Worm (Caenorhabditis elegans) whole organism, young adult: ENCODE data around the gene H43I07.4.

Experiments used
- B0019.2 ChIP-seq: fragments of 200-800 bp; sonication (Bioruptor generic); conservative IDR thresholded peaks from 2 replicates; pipeline ENCODE4 v1.3.6; 2022; ENCODE audit warnings: missing genetic modification reagents, missing genetic modification characterization, missing compliant biosample characterization
- B0035.1 ChIP-seq: sonication (generic microtip); optimal IDR thresholded peaks from 2 replicates; lab custom pipeline; 2016; ENCODE audit warnings: missing genetic modification characterization, mild to moderate bottlenecking, missing compliant biosample characterization, missing genotype, missing genetic modification reagents
- B0336.3 ChIP-seq: fragments of 200-800 bp; sonication (Bioruptor generic); IDR thresholded peaks from 2 replicates; pipeline ENCODE4 v1.3.6; 2022; ENCODE audit warnings: missing genetic modification characterization, missing compliant biosample characterization
- C06A6.2 ChIP-seq: fragments of 200-800 bp; sonication (Bioruptor generic); conservative IDR thresholded peaks from 2 replicates; pipeline ENCODE4 v1.3.6; 2022; ENCODE audit warnings: missing genetic modification characterization, missing compliant biosample characterization
- C17E4.6 ChIP-seq: fragments of 200-800 bp; sonication (Bioruptor generic); IDR thresholded peaks from 2 replicates; pipeline ENCODE4 v1.3.6; 2022; ENCODE audit warnings: missing genetic modification reagents, missing genetic modification characterization, missing compliant biosample characterization
- F23B12.7 ChIP-seq: sonication (generic microtip); optimal IDR thresholded peaks from 2 replicates; lab custom pipeline; 2017; ENCODE audit warnings: missing genetic modification characterization, mild to moderate bottlenecking, missing compliant biosample characterization, antibody characterized with exemption, moderate library complexity; ENCODE audit not compliant: insufficient read depth
- F49E8.2 ChIP-seq: sonication (generic microtip); optimal IDR thresholded peaks from 3 replicates; lab custom pipeline; 2017; ENCODE audit warnings: missing genetic modification characterization, mild to moderate bottlenecking, missing compliant biosample characterization, antibody characterized with exemption, moderate library complexity; ENCODE audit not compliant: insufficient read depth
- F57C9.4 ChIP-seq: sonication (generic microtip); optimal IDR thresholded peaks from 2 replicates; lab custom pipeline; 2017; ENCODE audit warnings: mild to moderate bottlenecking, missing genetic modification characterization, missing compliant biosample characterization
- T07F8.4 ChIP-seq: sonication (generic microtip); optimal IDR thresholded peaks from 2 replicates; lab custom pipeline; 2016; ENCODE audit warnings: mild to moderate bottlenecking, missing genetic modification characterization, moderate library complexity, missing compliant biosample characterization
- Y53F4B.3 ChIP-seq: fragments of 200-800 bp; sonication (Bioruptor generic); IDR thresholded peaks from 2 replicates; pipeline ENCODE4 v1.3.6; 2022; ENCODE audit warnings: missing genetic modification reagents, missing genetic modification characterization, missing compliant biosample characterization
- Y53G8AR.9 ChIP-seq: fragments of 200-800 bp; sonication (Bioruptor generic); conservative IDR thresholded peaks from 2 replicates; pipeline ENCODE4 v1.3.6; 2022; ENCODE audit warnings: missing genetic modification reagents, missing genetic modification characterization, missing compliant biosample characterization
- Y95B8A.8 ChIP-seq: fragments of 200-800 bp; sonication (Bioruptor generic); IDR thresholded peaks from 2 replicates; pipeline ENCODE4 v1.3.6; 2022; ENCODE audit warnings: missing genetic modification reagents, missing genetic modification characterization, missing compliant biosample characterization
- atf-7 ChIP-seq: sonication (generic microtip); optimal IDR thresholded peaks from 2 replicates; lab custom pipeline; 2017; ENCODE audit warnings: mild to moderate bottlenecking, missing genetic modification characterization, missing compliant biosample characterization
- attf-3 ChIP-seq: fragments of 200-800 bp; sonication (Bioruptor generic); conservative IDR thresholded peaks from 2 replicates; pipeline ENCODE4 v1.3.6; 2022; ENCODE audit warnings: missing genetic modification reagents, missing genetic modification characterization, missing compliant biosample characterization
- attf-5 ChIP-seq: fragments of 200-800 bp; sonication (Bioruptor generic); optimal IDR thresholded peaks from 2 replicates; lab custom pipeline; 2018; ENCODE audit warnings: mild to moderate bottlenecking, missing genetic modification characterization, missing compliant biosample characterization
- bed-1 ChIP-seq: fragments of 200-800 bp; sonication (Bioruptor generic); IDR thresholded peaks from 2 replicates; pipeline ENCODE4 v1.3.6; 2022; ENCODE audit warnings: missing genetic modification reagents, missing genetic modification characterization, missing compliant biosample characterization
- cebp-2 ChIP-seq: fragments of 200-800 bp; sonication (Bioruptor generic); IDR thresholded peaks from 2 replicates; pipeline ENCODE4 v1.3.6; 2022; ENCODE audit warnings: missing genetic modification characterization, missing compliant biosample characterization
- ceh-27 ChIP-seq: fragments of 200-800 bp; sonication (Bioruptor generic); optimal IDR thresholded peaks from 2 replicates; lab custom pipeline; 2018; ENCODE audit warnings: mild to moderate bottlenecking, missing genetic modification characterization, moderate library complexity, missing compliant biosample characterization
- ceh-91 ChIP-seq: fragments of 200-800 bp; sonication (Bioruptor generic); IDR thresholded peaks from 2 replicates; pipeline ENCODE4 v1.3.6; 2022; ENCODE audit warnings: missing genetic modification reagents, missing genetic modification characterization, missing compliant biosample characterization
- chd-7 ChIP-seq: sonication (generic microtip); optimal IDR thresholded peaks from 2 replicates; lab custom pipeline; 2016; ENCODE audit warnings: mild to moderate bottlenecking, missing genetic modification characterization, moderate library complexity, missing compliant biosample characterization
- dox-1 ChIP-seq: fragments of 200-800 bp; sonication (Bioruptor generic); IDR thresholded peaks from 2 replicates; pipeline ENCODE4 v1.3.6; 2022; ENCODE audit warnings: missing genetic modification reagents, missing genetic modification characterization, missing compliant biosample characterization
- dpff-1 ChIP-seq: sonication (generic microtip); optimal IDR thresholded peaks from 2 replicates; lab custom pipeline; 2017; ENCODE audit warnings: mild to moderate bottlenecking, missing genetic modification characterization, missing compliant biosample characterization
- efl-1 ChIP-seq: fragments of 150-350 bp; optimal IDR thresholded peaks from 2 replicates; lab custom pipeline; 2014; ENCODE audit warnings: missing biosample characterization, missing genetic modification reagents, missing genetic modification characterization
- egl-18 ChIP-seq: fragments of 200-800 bp; sonication (Bioruptor generic); IDR thresholded peaks from 2 replicates; pipeline ENCODE4 v1.3.6; 2022; ENCODE audit warnings: missing genetic modification reagents, missing genetic modification characterization, missing compliant biosample characterization
- egl-44 ChIP-seq: fragments of 200-800 bp; sonication (Bioruptor generic); IDR thresholded peaks from 2 replicates; pipeline ENCODE4 v1.3.6; 2022; ENCODE audit warnings: missing genetic modification reagents, missing genetic modification characterization, missing compliant biosample characterization
- ets-4 ChIP-seq: fragments of 200-800 bp; sonication (Bioruptor generic); optimal IDR thresholded peaks from 2 replicates; lab custom pipeline; 2018; ENCODE audit warnings: mild to moderate bottlenecking, missing genetic modification characterization, missing compliant biosample characterization
- hmg-1.2 ChIP-seq: fragments of 200-800 bp; sonication (Bioruptor generic); IDR thresholded peaks from 2 replicates; pipeline ENCODE4 v1.3.6; 2022; ENCODE audit warnings: missing genetic modification reagents, missing genetic modification characterization, missing compliant biosample characterization
- lin-40 ChIP-seq: sonication (generic microtip); optimal IDR thresholded peaks from 2 replicates; lab custom pipeline; 2016; ENCODE audit warnings: missing genetic modification characterization, mild to moderate bottlenecking, missing compliant biosample characterization, missing genotype, missing genetic modification reagents
- lir-1 ChIP-seq: fragments of 200-800 bp; sonication (Bioruptor generic); conservative IDR thresholded peaks from 2 replicates; pipeline ENCODE4 v1.3.6; 2022; ENCODE audit warnings: missing genetic modification reagents, missing genetic modification characterization, missing compliant biosample characterization
- lsy-27 ChIP-seq: sonication (generic microtip); optimal IDR thresholded peaks from 2 replicates; lab custom pipeline; 2017; ENCODE audit warnings: missing genetic modification characterization, mild to moderate bottlenecking, missing compliant biosample characterization, antibody characterized with exemption, missing genotype, borderline replicate concordance; ENCODE audit not compliant: insufficient read depth
- madf-3 ChIP-seq: fragments of 200-800 bp; sonication (Bioruptor generic); IDR thresholded peaks from 2 replicates; pipeline ENCODE4 v1.3.6; 2022; ENCODE audit warnings: missing genetic modification reagents, missing genetic modification characterization, missing compliant biosample characterization
- madf-8 ChIP-seq: fragments of 200-800 bp; sonication (Bioruptor generic); conservative IDR thresholded peaks from 2 replicates; pipeline ENCODE4 v1.3.6; 2022; ENCODE audit warnings: missing genetic modification reagents, missing genetic modification characterization, missing compliant biosample characterization
- mxl-1 ChIP-seq: sonication (generic microtip); optimal IDR thresholded peaks from 2 replicates; lab custom pipeline; 2016; ENCODE audit warnings: missing genetic modification characterization, missing compliant biosample characterization
- nhr-179 ChIP-seq: sonication (generic microtip); optimal IDR thresholded peaks from 2 replicates; lab custom pipeline; 2016; ENCODE audit warnings: mild to moderate bottlenecking, missing genetic modification characterization, missing compliant biosample characterization
- rec-8 ChIP-seq, 2 experiments: sonication (generic microtip); optimal IDR thresholded peaks; 2 replicates each; lab custom pipeline; 2016; ENCODE audit warnings: mild to moderate bottlenecking in 2 of 2, missing genetic modification characterization in 2 of 2, missing genetic modification reagents in 2 of 2, missing genotype in 2 of 2, missing biosample characterization in 1 of 2, missing compliant biosample characterization in 1 of 2, moderate library complexity in 1 of 2
- rpc-1 ChIP-seq, 2 experiments: fragments of 150-350 bp in 1 of 2; sonication (generic microtip) in 1 of 2; optimal IDR thresholded peaks; 2 replicates each; lab custom pipeline; 2014 to 2018; ENCODE audit warnings: missing biosample characterization in 1 of 2, missing genetic modification characterization in 1 of 2, missing genetic modification reagents in 1 of 2, missing genotype in 1 of 2
- snpc-1.1 ChIP-seq: sonication (generic microtip); optimal IDR thresholded peaks from 2 replicates; lab custom pipeline; 2017; ENCODE audit warnings: missing genetic modification characterization, mild to moderate bottlenecking, missing compliant biosample characterization, antibody characterized with exemption, moderate library complexity, missing genotype, missing genetic modification reagents; ENCODE audit not compliant: insufficient read depth
- snpc-1.3 ChIP-seq: sonication (generic microtip); optimal IDR thresholded peaks from 2 replicates; lab custom pipeline; 2017; ENCODE audit warnings: missing genetic modification characterization, mild to moderate bottlenecking, missing compliant biosample characterization, antibody characterized with exemption, moderate library complexity, missing genotype, missing genetic modification reagents; ENCODE audit not compliant: insufficient read depth
- snpc-4 ChIP-seq, 5 experiments: fragments of 150-350 bp in 1 of 5; sonication (generic microtip) in 4 of 5; optimal IDR thresholded peaks; 2 replicates each; lab custom pipeline; 2014 to 2018; ENCODE audit warnings: missing genetic modification characterization in 5 of 5, missing biosample characterization in 3 of 5, antibody characterized with exemption in 2 of 5, mild to moderate bottlenecking in 2 of 5, missing compliant biosample characterization in 2 of 5, missing genotype in 2 of 5, moderate library complexity in 2 of 5, missing genetic modification reagents in 1 of 5
- tbx-9 ChIP-seq: sonication (generic microtip); optimal IDR thresholded peaks from 2 replicates; lab custom pipeline; 2016; ENCODE audit warnings: borderline replicate concordance, missing genetic modification characterization, inconsistent platforms, missing compliant biosample characterization
- xnd-1 ChIP-seq: sonication (generic microtip); optimal IDR thresholded peaks from 2 replicates; lab custom pipeline; 2016; ENCODE audit warnings: missing genotype, missing genetic modification reagents, missing genetic modification characterization, missing compliant biosample characterization
- zfh-2 ChIP-seq: fragments of 200-800 bp; sonication (Bioruptor generic); conservative IDR thresholded peaks from 2 replicates; pipeline ENCODE4 v1.3.6; 2022; ENCODE audit warnings: missing genetic modification reagents, missing genetic modification characterization, missing compliant biosample characterization
- zim-3 ChIP-seq: sonication (generic microtip); optimal IDR thresholded peaks from 2 replicates; lab custom pipeline; 2017; ENCODE audit warnings: mild to moderate bottlenecking, missing genetic modification characterization, moderate library complexity, missing compliant biosample characterization
- ztf-25 ChIP-seq: fragments of 200-800 bp; sonication (Bioruptor generic); IDR thresholded peaks from 2 replicates; pipeline ENCODE4 v1.3.6; 2022; ENCODE audit warnings: missing genetic modification reagents, missing genetic modification characterization, missing compliant biosample characterization
- ztf-28 ChIP-seq: fragments of 200-800 bp; sonication (Bioruptor generic); IDR thresholded peaks from 2 replicates; pipeline ENCODE4 v1.3.6; 2022; ENCODE audit warnings: missing genetic modification reagents, missing genetic modification characterization, missing compliant biosample characterization
- ztf-3 ChIP-seq: fragments of 200-800 bp; sonication (Bioruptor generic); optimal IDR thresholded peaks from 2 replicates; lab custom pipeline; 2018; ENCODE audit warnings: mild to moderate bottlenecking, missing genetic modification characterization, missing compliant biosample characterization

Gene H43I07.4

ce11 chrV:4175624-4176023 lies 40.3 kb upstream of the H43I07.4 start, which contains the start of the genes coh-4 and pid-5 (continued):
- TF ChIP-seq Y53G8AR.9 (GFP tag; lab: Robert Waterston, UW) (peak; percentile 79), F49E8.2 (tag; lab: Kevin White, UChicago) (peak; percentile 83), zfh-2 (GFP tag; lab: Robert Waterston, UW) (no peak), dox-1 (peak; percentile 89), ztf-3 (GFP tag; lab: Kevin White, UChicago) (no peak), B0336.3 (GFP tag; lab: Robert Waterston, UW) (peak; percentile 74), lin-40 (tag; lab: Kevin White, UChicago) (no peak), Y95B8A.8 (GFP tag; lab: Robert Waterston, UW) (peak; percentile 87), xnd-1 (peak; percentile 99), bed-1 (GFP tag; lab: Robert Waterston, UW) (no peak), dpff-1 (no peak), ets-4 (GFP tag; lab: Kevin White, UChicago) (no peak), hmg-1.2 (GFP tag; lab: Robert Waterston, UW) (peak; percentile 44), attf-5 (no peak), tbx-9 (no peak), rpc-1 (optimal IDR thresholded peaks at IDR 0.05; lab: Kevin White, UChicago) (no peak), rpc-1 (tag; optimal IDR thresholded peaks at IDR 0.05; lab: Kevin White, UChicago) (no peak), egl-44 (no peak), F23B12.7 (tag; lab: Kevin White, UChicago) (peak; percentile 36), ceh-91 (GFP tag; lab: Robert Waterston, UW) (peak; percentile 94), madf-3 (GFP tag; lab: Robert Waterston, UW) (0 out of 2 replicates have a peak, but pooled peaks have one; percentile 70), nhr-179 (tag; lab: Kevin White, UChicago) (no peak), attf-3 (GFP tag; lab: Robert Waterston, UW) (0 out of 2 replicates have a peak, but pooled peaks have one; percentile 14), lir-1 (GFP tag; lab: Robert Waterston, UW) (peak; percentile 24; the same call in 1 of the 2 replicates), efl-1 (peak; percentile 98), ztf-25 (no peak), chd-7 (tag; lab: Kevin White, UChicago) (no peak), B0035.1 (tag; lab: Kevin White, UChicago) (no peak), F57C9.4 (tag; lab: Kevin White, UChicago) (no peak), mxl-1 (tag; lab: Kevin White, UChicago) (no peak), snpc-4 (GFP tag; optimal IDR thresholded peaks at IDR 0.05; lab: Kevin White, UChicago) (peak; percentile 44), snpc-4 (tag; optimal IDR thresholded peaks at IDR 0.05; lab: Kevin White, UChicago) (peak in 2 of 4 experiments; percentile 57 to 66), Y53F4B.3 (GFP tag; lab: Robert Waterston, UW) (no peak), snpc-1.1 (peak; percentile 58), rec-8 (tag; optimal IDR thresholded peaks at IDR 0.05; lab: Kevin White, UChicago) (no peak), C17E4.6 (GFP tag; lab: Robert Waterston, UW) (peak; percentile 61; the same call in 1 of the 2 replicates), atf-7 (tag; lab: Kevin White, UChicago) (no peak), B0019.2 (GFP tag; lab: Robert Waterston, UW) (peak; percentile 83), ceh-27 (GFP tag; lab: Kevin White, UChicago) (no peak), lsy-27 (no peak), T07F8.4 (no peak), C06A6.2 (GFP tag; lab: Robert Waterston, UW) (no peak), snpc-1.3 (peak; percentile 81), madf-8 (GFP tag; lab: Robert Waterston, UW) (peak; percentile 95), egl-18 (GFP tag; lab: Robert Waterston, UW) (no peak), zim-3 (tag; lab: Kevin White, UChicago) (no peak), ztf-28 (GFP tag; lab: Robert Waterston, UW) (peak; percentile 68; the same call in 1 of the 2 replicates), cebp-2 (GFP tag; lab: Robert Waterston, UW) (no peak)
